Fruit fly (Drosophila melanogaster): Measurements from ENCODE around the gene CG18178.

CG18178 gene

DNA sequence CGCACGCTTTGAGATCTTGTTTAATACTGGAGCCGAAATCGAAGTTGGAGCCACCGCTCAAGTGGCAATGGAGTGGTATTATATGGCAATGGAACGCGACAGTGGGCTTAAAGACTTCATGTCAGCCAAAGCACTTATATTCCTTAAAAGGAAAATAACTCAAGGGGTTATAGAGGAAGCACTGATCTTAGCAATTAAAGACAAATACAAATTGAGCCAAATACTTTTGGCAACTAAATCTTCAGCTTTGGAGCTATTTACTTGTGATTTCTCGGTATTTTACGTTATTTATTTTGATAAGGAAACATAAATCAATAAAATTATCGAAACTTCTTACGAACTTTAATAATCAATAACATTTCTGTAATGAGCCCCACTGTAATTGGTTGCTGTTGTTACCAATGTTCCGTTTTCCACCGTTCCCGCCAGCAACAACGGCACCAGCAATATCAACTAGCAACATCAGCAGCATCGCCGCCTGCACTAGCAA is 25.2 kb upstream of the CG18178 start (continued):
- TF ChIP-seq E2f1 (GFP tag; IDR thresholded peaks at IDR 0.05) (peak; percentile 92), CG10209 (GFP tag; optimal IDR thresholded peaks at IDR 0.05) (peak; percentile 75), Fer2 (tag; optimal IDR thresholded peaks at IDR 0.05) (peak; percentile 25), CG2129 (GFP tag; IDR thresholded peaks at IDR 0.05; ENCODE audit: partially characterized antibody) (no peak), NFAT (GFP tag; IDR thresholded peaks at IDR 0.05) (peak; percentile 52; the same call in 1 of the 2 replicates), CG10274 (GFP tag; optimal IDR thresholded peaks at IDR 0.05) (peak; percentile 61), mirr (GFP tag; optimal IDR thresholded peaks at IDR 0.05) (no peak), CG11085 (GFP tag; IDR thresholded peaks at IDR 0.05) (peak; percentile 65), Opbp (GFP tag; IDR thresholded peaks at IDR 0.05; ENCODE audit: partially characterized antibody) (no peak), CG7987 (GFP tag; optimal IDR thresholded peaks at IDR 0.05) (peak; percentile 63), phol (tag; optimal IDR thresholded peaks at IDR 0.05) (peak; percentile 94), CG4424 (GFP tag; optimal IDR thresholded peaks at IDR 0.05) (peak; percentile 96), NK7.1 (GFP tag; optimal IDR thresholded peaks at IDR 0.05) (peak; percentile 91), CG31365 (tag; optimal IDR thresholded peaks at IDR 0.05) (peak; percentile 59), aop (GFP tag; IDR thresholded peaks at IDR 0.05) (0 out of 2 replicates have a peak, but pooled peaks have one; percentile 5), grau (tag; optimal IDR thresholded peaks at IDR 0.05) (peak; percentile 84), CG4404 (GFP tag; IDR thresholded peaks at IDR 0.05) (peak; percentile 69), CG8478 (optimal IDR thresholded peaks at IDR 0.05) (no peak), MESR4 (GFP tag; optimal IDR thresholded peaks at IDR 0.05) (no peak), Rx (GFP tag; IDR thresholded peaks at IDR 0.05) (peak; percentile 77), CG11696 (GFP tag; IDR thresholded peaks at IDR 0.05) (peak; percentile 72), ab (GFP tag; optimal IDR thresholded peaks at IDR 0.05) (no peak), Dref (GFP tag; IDR thresholded peaks at IDR 0.05) (no peak), hkb (optimal IDR thresholded peaks at IDR 0.05) (no peak), hkb (GFP tag; IDR thresholded peaks at IDR 0.05) (peak; percentile 89), HHEX (GFP tag; optimal IDR thresholded peaks at IDR 0.05) (peak; percentile 91), Doc3 (GFP tag; IDR thresholded peaks at IDR 0.05; ENCODE audit: partially characterized antibody) (no peak), Dip2 (GFP tag; IDR thresholded peaks at IDR 0.05) (peak; percentile 45; the same call in 1 of the 2 replicates), Six4 (GFP tag; optimal IDR thresholded peaks at IDR 0.05) (peak; percentile 78), run (tag; optimal IDR thresholded peaks at IDR 0.05) (peak; percentile 78), CG4707 (GFP tag; optimal IDR thresholded peaks at IDR 0.05) (peak; percentile 93), CG3065 (GFP tag; optimal IDR thresholded peaks at IDR 0.05) (peak; percentile 40), ems (GFP tag; optimal IDR thresholded peaks at IDR 0.05) (peak; percentile 95), CG3407 (GFP tag; optimal IDR thresholded peaks at IDR 0.05) (peak; percentile 74), Dfd (GFP tag; optimal IDR thresholded peaks at IDR 0.05) (no peak), Hmx (GFP tag; optimal IDR thresholded peaks at IDR 0.05) (peak; percentile 19), maf-S (GFP tag; optimal IDR thresholded peaks at IDR 0.05) (peak; percentile 80), CG2120 (GFP tag; optimal IDR thresholded peaks at IDR 0.05) (peak; percentile 70), cg (GFP tag; optimal IDR thresholded peaks at IDR 0.05) (no peak), CG3281 (GFP tag; optimal IDR thresholded peaks at IDR 0.05) (peak; percentile 91), gce (GFP tag; IDR thresholded peaks at IDR 0.05) (peak; percentile 88), bcd (GFP tag; optimal IDR thresholded peaks at IDR 0.05) (peak; percentile 86), E2f2 (GFP tag; IDR thresholded peaks at IDR 0.05) (peak; percentile 68), usp (GFP tag; optimal IDR thresholded peaks at IDR 0.05) (no peak), CG17359 (tag; optimal IDR thresholded peaks at IDR 0.05) (peak; percentile 88), CG1529 (GFP tag; optimal IDR thresholded peaks at IDR 0.05) (peak; percentile 76), Hmr (GFP tag; optimal IDR thresholded peaks at IDR 0.05) (peak; percentile 80), Lpt (GFP tag; optimal IDR thresholded peaks at IDR 0.05) (no peak), Trl (optimal IDR thresholded peaks at IDR 0.05) (no peak), Trl (GFP tag; optimal IDR thresholded peaks at IDR 0.05) (peak; percentile 82), CG15269 (tag; optimal IDR thresholded peaks at IDR 0.05) (peak; percentile 79), CG15011 (GFP tag; optimal IDR thresholded peaks at IDR 0.05) (peak; percentile 66)

Measured in whole organism, embryonic.